Worm (Caenorhabditis elegans) whole organism, young adult: ENCODE measurements around the gene lys-7.
A peak's percentile ranks its signal among the peaks of the same experiment; 100 is the strongest.

Experiments used
- F55B11.4 ChIP-seq: sonication (generic microtip); optimal IDR thresholded peaks from 2 replicates; lab custom pipeline; 2016; ENCODE audit warnings: missing compliant biosample characterization, missing genetic modification characterization, borderline replicate concordance; ENCODE audit not compliant: insufficient read depth
- Y67H2A.10 ChIP-seq: fragments of 200-800 bp; sonication (Bioruptor generic); conservative IDR thresholded peaks from 2 replicates; pipeline ENCODE4 v1.3.6; 2022; ENCODE audit warnings: missing genetic modification reagents, missing genetic modification characterization, missing compliant biosample characterization
- ceh-79 ChIP-seq: sonication (generic microtip); optimal IDR thresholded peaks from 2 replicates; lab custom pipeline; 2017; ENCODE audit warnings: mild to moderate bottlenecking, missing genetic modification characterization, missing compliant biosample characterization
- him-1 ChIP-seq: sonication (generic microtip); optimal IDR thresholded peaks from 2 replicates; lab custom pipeline; 2016; ENCODE audit warnings: missing genotype, missing genetic modification reagents, missing genetic modification characterization, missing compliant biosample characterization
- lin-35 ChIP-seq, 3 experiments: fragments of 150-350 bp in 2 of 3; sonication (generic microtip) in 1 of 3; optimal IDR thresholded peaks; 2 replicates each; lab custom pipeline; 2014 to 2018; ENCODE audit warnings: missing biosample characterization in 3 of 3, missing genetic modification characterization in 3 of 3, missing genetic modification reagents in 3 of 3
- mxl-1 ChIP-seq: sonication (generic microtip); optimal IDR thresholded peaks from 2 replicates; lab custom pipeline; 2016; ENCODE audit warnings: missing genetic modification characterization, missing compliant biosample characterization
- nhr-179 ChIP-seq: sonication (generic microtip); optimal IDR thresholded peaks from 2 replicates; lab custom pipeline; 2016; ENCODE audit warnings: mild to moderate bottlenecking, missing genetic modification characterization, missing compliant biosample characterization
- sptf-2 ChIP-seq: fragments of 200-800 bp; sonication (Bioruptor generic); optimal IDR thresholded peaks from 2 replicates; lab custom pipeline; 2018; ENCODE audit warnings: mild to moderate bottlenecking, missing genetic modification characterization, missing compliant biosample characterization
- unc-62 ChIP-seq: fragments of 150-350 bp; optimal IDR thresholded peaks from 2 replicates; lab custom pipeline; 2014; ENCODE audit warnings: missing biosample characterization, missing genetic modification reagents, missing genetic modification characterization
- ztf-22 ChIP-seq: fragments of 200-800 bp; sonication (Bioruptor generic); optimal IDR thresholded peaks from 2 replicates; lab custom pipeline; 2018; ENCODE audit warnings: mild to moderate bottlenecking, missing genetic modification characterization, moderate library complexity, missing compliant biosample characterization

DNA sequence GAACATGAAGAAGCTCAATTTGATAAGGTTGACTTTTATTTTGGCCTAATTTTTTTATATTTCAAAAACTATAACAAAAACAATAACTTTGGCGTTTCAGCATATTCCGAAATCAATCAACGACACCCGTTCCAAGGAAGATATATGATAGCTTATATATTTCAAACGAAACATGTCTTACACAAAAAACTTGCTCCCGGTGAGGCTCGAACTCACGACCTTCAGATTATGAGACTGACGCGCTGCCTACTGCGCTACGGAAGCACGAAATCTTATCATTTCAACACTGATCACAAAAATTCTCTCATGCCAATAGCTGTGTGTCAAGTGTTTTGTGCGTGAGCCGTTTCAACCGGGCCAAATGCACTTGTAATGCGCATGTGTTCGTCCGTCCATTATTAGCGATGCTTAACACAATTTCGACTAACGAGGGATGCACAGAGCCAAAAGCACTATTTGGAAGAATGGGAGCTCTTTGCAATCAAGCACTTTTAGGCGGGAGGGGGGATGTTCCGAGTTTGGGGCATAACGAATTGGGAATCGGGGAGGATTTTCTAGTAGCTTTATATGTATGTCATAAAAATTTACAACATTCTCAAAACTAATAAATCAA is 27.2 kb downstream of the lys-7 start:
- TF ChIP-seq lin-35 (GFP tag; optimal IDR thresholded peaks at IDR 0.05; lab: Kevin White, UChicago) (no peak), ceh-79 (tag; lab: Kevin White, UChicago) (no peak), Y67H2A.10 (GFP tag; lab: Robert Waterston, UW) (no peak), unc-62 (GFP tag; lab: Kevin White, UChicago) (no peak), F55B11.4 (tag; lab: Kevin White, UChicago) (no peak), ztf-22 (GFP tag; lab: Kevin White, UChicago) (no peak), him-1 (tag; lab: Kevin White, UChicago) (no peak), sptf-2 (GFP tag; lab: Kevin White, UChicago) (no peak), nhr-179 (tag; lab: Kevin White, UChicago) (no peak), mxl-1 (tag; lab: Kevin White, UChicago) (peak; percentile 44)
